Worm (Caenorhabditis elegans): ENCODE data around the gene F52B11.2.
A peak's percentile ranks its signal among the peaks of the same experiment; 100 is the strongest.

F52B11.2 gene

ce11 chrIV:14072011-14072649 is 11.2 kb upstream of the F52B11.2 start (continued):
- no peak for TF ChIP-seq hlh-30 (tag; optimal IDR thresholded peaks at IDR 0.05; ENCODE audit: insufficient read depth)
- TF ChIP-seq lir-3 (tag; optimal IDR thresholded peaks at IDR 0.05), result no peak
- no peak for TF ChIP-seq zfp-2 (tag; optimal IDR thresholded peaks at IDR 0.05)
- TF ChIP-seq tag-97 (GFP tag; IDR thresholded peaks at IDR 0.05), result no peak
- TF ChIP-seq dve-1 (tag; optimal IDR thresholded peaks at IDR 0.05; ENCODE audit: insufficient read depth), result no peak
- TF ChIP-seq hmg-1.1 (GFP tag; IDR thresholded peaks at IDR 0.05), result no peak
- TF ChIP-seq attf-4 (tag; optimal IDR thresholded peaks at IDR 0.05), result no peak
- TF ChIP-seq Y105C5A.15 (GFP tag; IDR thresholded peaks at IDR 0.05), result no peak
- no peak for TF ChIP-seq daf-8 (GFP tag; IDR thresholded peaks at IDR 0.05)
- TF ChIP-seq zip-2 (tag; optimal IDR thresholded peaks at IDR 0.05), result no peak
- peak; percentile 36 for TF ChIP-seq lin-38 (GFP tag; IDR thresholded peaks at IDR 0.05)
- no peak for TF ChIP-seq lsy-2 (tag; optimal IDR thresholded peaks at IDR 0.05)
- TF ChIP-seq zag-1 (tag; optimal IDR thresholded peaks at IDR 0.05), result no peak
- no peak for TF ChIP-seq mep-1 (tag; optimal IDR thresholded peaks at IDR 0.05)
- no peak for TF ChIP-seq ctbp-1 (GFP tag; IDR thresholded peaks at IDR 0.05)
- no peak for TF ChIP-seq skn-1 (tag; optimal IDR thresholded peaks at IDR 0.05)
- TF ChIP-seq set-16 (GFP tag; IDR thresholded peaks at IDR 0.05), result peak; percentile 84
- TF ChIP-seq ZK337.2 (GFP tag; IDR thresholded peaks at IDR 0.05), result no peak

DNA sequence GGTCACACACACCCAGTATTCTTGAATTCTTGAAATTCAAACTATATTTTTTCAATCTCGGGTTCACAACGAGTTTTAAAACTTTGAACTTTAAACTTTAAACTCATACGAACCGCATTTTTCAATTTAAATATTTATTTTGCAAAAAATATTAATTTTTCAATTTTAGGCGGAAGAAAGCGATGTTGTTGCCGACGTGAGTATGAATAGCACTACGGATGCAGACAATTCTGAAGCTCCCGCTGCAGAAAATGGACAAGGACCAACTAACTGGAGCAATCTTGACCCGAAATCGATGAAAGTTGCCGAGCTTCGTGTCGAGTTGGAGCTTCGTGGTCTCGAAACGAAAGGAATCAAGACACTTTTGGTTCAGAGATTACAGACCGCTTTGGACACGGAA is 8.9 kb upstream of the F52B11.2 start:
- TF ChIP-seq unc-62 (GFP tag; optimal IDR thresholded peaks at IDR 0.05 in 1 of 2) (peak in 1 of 2 experiments; percentile 17), unc-62 (tag; optimal IDR thresholded peaks at IDR 0.05) (no peak), dve-1 (tag; optimal IDR thresholded peaks at IDR 0.05; ENCODE audit: insufficient read depth) (no peak), snpc-1.2 (GFP tag; IDR thresholded peaks at IDR 0.05) (0 out of 2 replicates have a peak, but pooled peaks have one; percentile 53)

- TF ChIP-seq unc-62 (GFP tag; optimal IDR thresholded peaks at IDR 0.05 in 1 of 2) (peak in 1 of 2 experiments; percentile 21), unc-62 (tag; optimal IDR thresholded peaks at IDR 0.05) (no peak), pha-4 (GFP tag; IDR thresholded peaks at IDR 0.05) (no peak), pha-4 (tag; optimal IDR thresholded peaks at IDR 0.05) (no peak)
Observed at ce11 chrIV:14077135-14077534, 6.2 kb upstream of the F52B11.2 start, which contains the start of gene cfp-1. Gene cfp-1 (plus strand): TSS chrIV:14077435.

DNA sequence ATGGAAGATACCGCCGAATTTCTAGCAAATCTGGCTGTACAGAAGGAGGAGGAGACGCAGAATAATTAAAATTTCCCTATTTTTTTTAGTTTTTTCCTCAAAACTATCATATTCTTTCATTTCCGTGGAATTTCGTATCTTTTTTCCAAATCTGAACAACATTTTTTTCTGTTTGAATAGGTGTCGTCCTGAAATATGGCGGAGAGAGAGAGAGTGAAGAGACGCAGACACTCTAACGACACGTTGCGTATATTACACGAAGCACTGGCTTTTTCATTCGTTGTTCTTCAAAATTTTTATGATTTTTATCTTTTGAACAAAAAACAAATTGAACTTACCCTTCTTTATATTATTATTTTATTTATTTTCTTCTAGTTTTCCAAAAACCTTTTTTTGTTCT is 412 bp upstream of the F52B11.2 start:
- TF ChIP-seq aha-1 (tag) (peak; percentile 51), lsy-2 (tag; optimal IDR thresholded peaks at IDR 0.05) (peak in 1 of 2 experiments; percentile 10), R02D3.7 (tag; optimal IDR thresholded peaks at IDR 0.05) (no peak), nhr-76 (tag; optimal IDR thresholded peaks at IDR 0.05) (no peak), snpc-1.2 (GFP tag; IDR thresholded peaks at IDR 0.05) (no peak)

DNA sequence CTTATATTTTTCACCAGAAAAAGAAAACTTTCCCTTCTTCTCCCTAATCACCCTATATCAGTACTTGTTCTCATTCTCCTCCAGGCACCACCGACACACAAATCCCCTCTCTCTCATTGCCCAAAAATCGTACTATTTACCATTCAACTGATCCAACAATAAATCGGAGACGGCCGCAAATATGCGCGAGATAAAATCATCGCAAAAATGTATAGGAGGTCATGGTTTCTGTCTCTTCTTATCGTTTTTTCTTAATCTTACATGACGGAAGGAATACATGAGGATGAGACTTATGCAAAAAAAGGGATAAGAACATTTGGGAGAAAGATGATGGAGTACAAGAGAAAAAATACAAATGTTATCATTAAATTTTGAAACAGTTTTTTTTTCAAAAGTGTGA is 3.0 kb downstream of the F52B11.2 start:
- no peak for TF ChIP-seq duxl-1 (tag; optimal IDR thresholded peaks at IDR 0.05; ENCODE audit: poor library complexity)
- peak; percentile 11 for TF ChIP-seq nhr-28 (tag; optimal IDR thresholded peaks at IDR 0.05)

- TF ChIP-seq hlh-30 (tag; optimal IDR thresholded peaks at IDR 0.05; ENCODE audit: insufficient read depth) (peak; percentile 41), mdl-1 (tag; optimal IDR thresholded peaks at IDR 0.05) (no peak), unc-62 (GFP tag; optimal IDR thresholded peaks at IDR 0.05 in 1 of 2) (peak in 1 of 2 experiments; percentile 83), unc-62 (tag; optimal IDR thresholded peaks at IDR 0.05) (no peak), set-16 (GFP tag; IDR thresholded peaks at IDR 0.05) (no peak), nhr-25 (tag; optimal IDR thresholded peaks at IDR 0.05; ENCODE audit: borderline replicate concordance, insufficient read depth) (peak; percentile 73), nhr-28 (tag; optimal IDR thresholded peaks at IDR 0.05) (peak; percentile 48), nhr-11 (tag; optimal IDR thresholded peaks at IDR 0.05) (no peak)
Observed at ce11 chrIV:14089749-14090148, 6.4 kb downstream of the F52B11.2 start.
